Worm (Caenorhabditis elegans): ENCODE results near the gene C56E10.3.

The C56E10.3 gene

DNA sequence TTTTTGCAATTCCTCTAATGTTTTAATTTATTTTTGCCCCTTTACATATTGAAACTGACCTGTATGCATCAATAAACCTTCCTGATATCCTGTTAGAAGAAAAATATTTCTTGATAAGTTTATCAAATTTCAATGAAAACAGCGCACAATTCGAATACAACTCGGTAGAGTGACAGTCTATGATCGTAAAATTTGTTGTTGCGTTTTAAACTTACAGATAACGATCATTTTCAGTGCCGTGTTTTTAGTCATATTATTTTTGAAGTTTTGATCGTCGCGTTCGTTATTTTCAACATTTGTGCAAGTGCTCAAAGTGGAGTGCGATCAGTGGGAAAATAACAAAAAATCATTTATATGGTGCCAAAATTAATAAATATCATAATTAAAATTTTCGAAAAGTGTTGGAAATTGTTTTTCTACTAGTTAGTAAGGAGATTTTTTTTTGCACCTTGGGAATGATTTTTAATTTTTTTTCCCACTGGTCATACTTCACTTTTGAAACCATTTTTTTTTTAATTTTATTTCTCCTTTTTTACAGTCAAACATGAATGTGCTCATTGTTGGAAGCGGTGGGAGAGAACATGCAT lies 29.0 kb downstream of the C56E10.3 start, which contains the start of gene F38B6.4:
TSS of gene F38B6.4 (plus strand) at position 537 of the 587 bp plus-strand sequence.
- no peak for TF ChIP-seq elt-2 (tag; optimal IDR thresholded peaks at IDR 0.05)
- TF ChIP-seq ceh-48 (tag; optimal IDR thresholded peaks at IDR 0.05): no peak
- no peak for TF ChIP-seq syd-9 (tag; optimal IDR thresholded peaks at IDR 0.05)
- TF ChIP-seq hlh-8 (tag; optimal IDR thresholded peaks at IDR 0.05): no peak
- no peak for TF ChIP-seq zip-5 (tag; optimal IDR thresholded peaks at IDR 0.05)
- no peak for TF ChIP-seq hlh-13 (GFP tag; optimal IDR thresholded peaks at IDR 0.05)
- TF ChIP-seq eyg-1 (tag; optimal IDR thresholded peaks at IDR 0.05): no peak
- TF ChIP-seq Y22D7AL.16 (tag; optimal IDR thresholded peaks at IDR 0.05): no peak
- no peak for TF ChIP-seq ztf-16 (tag; optimal IDR thresholded peaks at IDR 0.05)
- no peak for TF ChIP-seq ceh-14 (tag; optimal IDR thresholded peaks at IDR 0.05)

DNA sequence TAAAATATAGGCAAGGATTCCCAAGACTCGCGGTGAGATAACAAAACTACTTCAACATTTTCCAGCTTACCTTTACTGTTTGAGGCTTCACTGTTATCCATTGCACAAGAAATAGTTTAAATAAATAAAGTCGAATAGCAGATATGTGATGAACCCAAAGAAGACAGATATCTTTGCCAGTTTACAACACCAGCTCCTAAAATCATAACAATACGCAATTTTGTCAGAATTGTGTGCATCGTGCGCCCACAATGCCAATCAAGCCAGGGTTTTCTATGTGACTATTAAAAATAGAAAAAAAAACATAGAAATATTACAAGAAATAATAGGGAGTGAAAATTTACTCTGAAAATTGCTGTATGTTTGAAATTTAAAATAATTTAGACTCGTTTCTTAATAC lies 37.2 kb downstream of the C56E10.3 start, which contains the start of gene F38B6.8:
TSS of gene F38B6.8 (minus strand) at position 101 of the 400 bp plus-strand sequence.
- no peak for TF ChIP-seq T23F11.4 (GFP tag; optimal IDR thresholded peaks at IDR 0.05)
- no peak for TF ChIP-seq zip-5 (tag; optimal IDR thresholded peaks at IDR 0.05)
- no peak for TF ChIP-seq ceh-18 (tag; optimal IDR thresholded peaks at IDR 0.05)
- TF ChIP-seq pax-1 (tag; optimal IDR thresholded peaks at IDR 0.05): no peak
- no peak for TF ChIP-seq ceh-30 (tag; optimal IDR thresholded peaks at IDR 0.05)
- no peak for TF ChIP-seq unc-55 (GFP tag; optimal IDR thresholded peaks at IDR 0.05)

DNA sequence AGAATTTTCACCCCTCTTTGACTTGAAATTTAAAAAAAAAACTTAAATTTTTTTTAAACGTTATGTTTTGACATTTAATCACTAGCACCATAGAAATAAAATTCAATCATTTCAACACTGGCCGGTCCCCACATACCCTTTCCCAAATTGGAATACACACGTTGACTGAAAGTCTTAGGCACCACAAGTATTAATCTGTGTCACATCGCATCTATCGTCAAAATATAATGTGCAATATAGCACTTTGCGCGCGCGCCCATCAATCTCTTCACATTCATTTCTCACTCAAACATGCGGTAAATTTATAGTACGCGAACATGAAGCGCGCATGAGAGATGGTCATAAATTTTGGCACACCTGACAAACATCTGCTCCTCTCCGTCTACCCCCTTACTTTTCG lies 41.9 kb downstream of the C56E10.3 start:
- no peak for TF ChIP-seq ceh-30 (tag; optimal IDR thresholded peaks at IDR 0.05)
- TF ChIP-seq sox-2 (GFP tag; IDR thresholded peaks at IDR 0.05): no peak
- TF ChIP-seq hlh-13 (GFP tag; optimal IDR thresholded peaks at IDR 0.05): no peak
- TF ChIP-seq gmeb-2 (tag; optimal IDR thresholded peaks at IDR 0.05): no peak
- TF ChIP-seq ceh-22 (tag; optimal IDR thresholded peaks at IDR 0.05): no peak
- TF ChIP-seq pha-4 (tag; optimal IDR thresholded peaks at IDR 0.05): no peak
- TF ChIP-seq Y22D7AL.16 (tag; optimal IDR thresholded peaks at IDR 0.05): no peak
- no peak for TF ChIP-seq ztf-16 (tag; optimal IDR thresholded peaks at IDR 0.05)

DNA sequence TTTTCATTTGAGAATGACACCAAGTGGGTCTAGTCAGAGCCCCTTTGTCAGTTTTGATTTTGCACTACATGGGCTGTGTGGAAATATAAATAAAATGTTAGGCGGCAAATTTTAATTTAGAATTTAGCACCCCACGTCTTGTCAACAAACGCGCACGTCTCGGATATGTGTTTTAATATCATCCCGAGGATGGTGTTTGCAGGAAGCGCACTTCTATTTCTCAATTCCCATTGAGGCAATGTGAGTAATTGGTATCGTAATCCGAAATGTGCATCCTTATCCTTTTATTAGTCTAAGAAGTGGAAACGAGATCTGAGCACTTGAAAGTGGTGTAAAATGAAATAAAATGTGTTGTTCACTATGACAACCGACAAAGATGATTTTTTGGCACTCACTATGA lies 42.3 kb downstream of the C56E10.3 start:
- TF ChIP-seq hlh-15 (tag; optimal IDR thresholded peaks at IDR 0.05) (no peak), lim-6 (tag; optimal IDR thresholded peaks at IDR 0.05) (peak; percentile 74)

DNA sequence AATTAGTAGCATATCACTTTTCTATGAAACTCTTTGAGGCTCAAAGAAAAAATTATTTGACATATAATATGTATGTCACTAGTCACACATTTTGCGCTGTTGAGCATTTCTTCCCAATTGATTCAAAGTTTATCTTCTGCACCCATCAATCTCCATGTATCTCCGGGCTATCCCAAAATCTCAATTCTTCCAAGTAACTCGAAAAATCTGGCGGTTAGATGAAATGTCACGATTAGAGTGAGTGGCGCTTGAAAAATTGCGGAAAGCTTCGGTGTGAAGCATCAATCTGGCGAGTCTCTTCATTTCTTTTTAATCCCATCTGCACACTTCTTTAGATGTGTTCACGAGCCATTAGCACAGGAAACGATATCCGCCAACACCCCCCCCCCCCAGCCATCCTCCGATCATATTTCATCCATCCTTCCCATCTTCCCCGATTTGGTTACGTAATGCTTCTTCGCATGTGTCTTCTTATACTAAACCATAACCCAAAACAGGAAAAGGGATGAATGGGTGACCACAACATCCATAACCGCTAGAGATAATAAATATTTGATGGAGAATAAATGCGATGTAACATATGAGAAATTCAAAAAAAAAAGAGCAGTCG lies 43.6 kb downstream of the C56E10.3 start:
- TF ChIP-seq pha-2 (tag; optimal IDR thresholded peaks at IDR 0.05): no peak
- peak; percentile 0 for TF ChIP-seq unc-55 (GFP tag; optimal IDR thresholded peaks at IDR 0.05)
- peak; percentile 83 for TF ChIP-seq ceh-34 (tag; optimal IDR thresholded peaks at IDR 0.05)

DNA sequence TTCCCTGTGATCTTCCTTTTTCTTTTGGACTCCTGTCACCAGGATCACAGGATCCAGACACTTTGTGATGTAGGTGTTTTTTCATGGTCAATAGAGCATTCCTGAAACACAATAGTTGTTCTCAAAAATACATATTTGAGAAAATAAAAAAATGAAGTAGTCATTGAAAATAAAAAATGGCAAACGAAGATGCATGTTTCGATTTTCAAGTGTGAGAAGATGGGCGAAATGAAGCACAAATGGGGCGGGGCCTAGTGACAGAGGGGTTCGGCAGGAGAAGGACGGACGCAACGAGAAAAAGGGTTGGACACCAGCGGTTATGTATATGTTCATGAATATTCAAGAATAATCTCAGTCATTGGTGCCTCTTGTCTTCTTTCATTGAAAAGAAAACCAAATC lies 44.5 kb downstream of the C56E10.3 start, which contains the start of gene F38B6.6:
TSS of gene F38B6.6 (minus strand) at position 101 of the 400 bp plus-strand sequence.
- TF ChIP-seq ceh-2 (tag; optimal IDR thresholded peaks at IDR 0.05) (no peak), dve-1 (tag; optimal IDR thresholded peaks at IDR 0.05) (no peak), ceh-19 (GFP tag; optimal IDR thresholded peaks at IDR 0.05) (no peak), pag-3 (tag; optimal IDR thresholded peaks at IDR 0.05; ENCODE audit: borderline replicate concordance) (no peak), lin-11 (tag; optimal IDR thresholded peaks at IDR 0.05) (no peak), unc-55 (GFP tag; optimal IDR thresholded peaks at IDR 0.05) (no peak), gmeb-2 (tag; optimal IDR thresholded peaks at IDR 0.05) (no peak), ceh-9 (tag; optimal IDR thresholded peaks at IDR 0.05) (no peak)

DNA sequence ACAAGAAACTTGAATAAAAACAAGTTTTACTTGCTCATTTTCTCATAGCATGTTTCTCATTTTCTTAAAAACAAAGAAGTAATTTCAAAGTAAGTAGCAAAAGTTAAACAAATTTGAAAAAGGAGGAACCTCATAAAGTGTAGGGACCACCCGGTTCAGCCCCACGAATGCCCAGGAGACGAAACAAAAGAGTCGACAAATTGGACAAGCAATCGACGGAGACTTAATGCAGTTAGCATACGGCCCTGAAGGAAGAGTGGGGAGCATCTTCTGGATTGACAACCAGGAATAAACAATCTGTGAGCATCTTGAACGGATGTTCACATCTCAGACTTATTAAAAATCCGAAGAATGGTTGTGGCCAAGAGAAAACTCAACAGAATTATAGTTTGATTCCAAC lies 46.2 kb downstream of the C56E10.3 start:
- TF ChIP-seq pqm-1 (tag; optimal IDR thresholded peaks at IDR 0.05) (no peak), fkh-6 (tag; optimal IDR thresholded peaks at IDR 0.05) (no peak), C38D4.7 (GFP tag; optimal IDR thresholded peaks at IDR 0.05) (no peak), dmd-4 (tag; optimal IDR thresholded peaks at IDR 0.05; ENCODE audit: borderline replicate concordance) (no peak), unc-42 (tag; optimal IDR thresholded peaks at IDR 0.05) (peak; percentile 81), ceh-19 (GFP tag; optimal IDR thresholded peaks at IDR 0.05) (no peak)

Data from whole organism, late embryonic.